Fruit fly (Drosophila melanogaster) whole organism, embryonic: ENCODE measurements around the gene CG31176.

Experiments used
- CG13424 ChIP-seq: fragments of 200-800 bp; sonication (Bioruptor generic); optimal IDR thresholded peaks from 2 replicates; lab custom pipeline; 2019; ENCODE audit warnings: missing biosample characterization, mild to moderate bottlenecking, missing genetic modification characterization, moderate library complexity
- CG15696 ChIP-seq: fragments of 200-800 bp; sonication (Bioruptor generic); optimal IDR thresholded peaks from 2 replicates; lab custom pipeline; 2019; ENCODE audit warnings: missing biosample characterization, mild to moderate bottlenecking, missing genetic modification characterization, moderate library complexity
- CG16863 ChIP-seq: fragments of 200-800 bp; sonication (Bioruptor generic); optimal IDR thresholded peaks from 3 replicates; lab custom pipeline; 2016; ENCODE audit warnings: missing biosample characterization, missing genetic modification characterization
- CG17385 ChIP-seq: fragments of 200-800 bp; sonication (Bioruptor generic); optimal IDR thresholded peaks from 3 replicates; lab custom pipeline; 2018; ENCODE audit warnings: missing biosample characterization, mild to moderate bottlenecking, missing genetic modification characterization
- CG17802 ChIP-seq: fragments of 200-800 bp; sonication (Bioruptor generic); optimal IDR thresholded peaks from 2 replicates; lab custom pipeline; 2018; ENCODE audit warnings: missing biosample characterization, mild to moderate bottlenecking, missing genetic modification characterization, moderate library complexity
- CG1832 ChIP-seq: fragments of 200-800 bp; sonication (Bioruptor generic); optimal IDR thresholded peaks from 2 replicates; lab custom pipeline; 2017; ENCODE audit warnings: missing biosample characterization, mild to moderate bottlenecking, missing genetic modification characterization, inconsistent platforms
- CG2712 ChIP-seq: fragments of 200-800 bp; optimal IDR thresholded peaks from 3 replicates; lab custom pipeline; 2019; ENCODE audit warnings: missing biosample characterization, mild to moderate bottlenecking, missing genetic modification characterization, moderate library complexity
- CG4360 ChIP-seq: fragments of 200-800 bp; sonication (Bioruptor generic); IDR thresholded peaks from 2 replicates; pipeline ENCODE4 v1.3.6; 2022; ENCODE audit warnings: missing biosample characterization, missing genetic modification characterization
- Dp ChIP-seq: fragments of 200-800 bp; sonication (Bioruptor generic); optimal IDR thresholded peaks from 2 replicates; lab custom pipeline; 2018; ENCODE audit warnings: missing biosample characterization, mild to moderate bottlenecking, missing genetic modification characterization, moderate library complexity
- Drgx ChIP-seq: fragments of 200-800 bp; sonication (Bioruptor generic); IDR thresholded peaks from 2 replicates; pipeline ENCODE4 v1.3.6; 2022; ENCODE audit warnings: missing biosample characterization, missing genetic modification characterization
- HHEX ChIP-seq: fragments of 200-800 bp; sonication (Bioruptor generic); optimal IDR thresholded peaks from 3 replicates; lab custom pipeline; 2017; ENCODE audit warnings: missing biosample characterization, mild to moderate bottlenecking, missing genetic modification characterization, missing genetic modification reagents
- Hand ChIP-seq: fragments of 200-800 bp; sonication (Bioruptor generic); optimal IDR thresholded peaks from 2 replicates; lab custom pipeline; 2017; ENCODE audit warnings: mild to moderate bottlenecking, missing biosample characterization, missing genetic modification reagents, missing genetic modification characterization
- MESR4 ChIP-seq: fragments of 200-800 bp; sonication (Bioruptor generic); optimal IDR thresholded peaks from 2 replicates; lab custom pipeline; 2018; ENCODE audit warnings: missing biosample characterization, mild to moderate bottlenecking, missing genetic modification characterization, moderate library complexity
- Mad ChIP-seq: fragments of 200-800 bp; sonication (Bioruptor generic); optimal IDR thresholded peaks from 2 replicates; lab custom pipeline; 2016; ENCODE audit warnings: missing biosample characterization, missing genetic modification characterization
- Scr ChIP-seq: fragments of 200-800 bp; sonication (Bioruptor generic); IDR thresholded peaks from 2 replicates; pipeline ENCODE4 v1.3.6; 2022; ENCODE audit warnings: missing biosample characterization, missing genetic modification characterization; ENCODE audit not compliant: partially characterized antibody
- Stat92E ChIP-seq, 3 experiments: fragments of >200 bp in 2 of 3; fragments of 200-800 bp in 1 of 3; sonication (Bioruptor generic) in 1 of 3; optimal IDR thresholded peaks; 2 replicates each; lab custom pipeline; 2017 to 2019; ENCODE audit warnings: missing biosample characterization in 3 of 3, missing genetic modification characterization in 3 of 3, mild to moderate bottlenecking in 1 of 3, moderate library complexity in 1 of 3
- bsh ChIP-seq, 2 experiments: fragments of 200-800 bp; sonication (Bioruptor generic); optimal IDR thresholded peaks; 2 replicates each; lab custom pipeline; 2017 to 2018; ENCODE audit warnings: mild to moderate bottlenecking in 2 of 2, missing biosample characterization in 2 of 2, missing genetic modification characterization in 2 of 2, moderate library complexity in 1 of 2
- chinmo ChIP-seq: fragments of 200-800 bp; sonication (Bioruptor generic); IDR thresholded peaks from 4 replicates; pipeline ENCODE4 v1.3.6; 2022; ENCODE audit warnings: missing biosample characterization, missing genetic modification characterization; ENCODE audit not compliant: partially characterized antibody
- crol ChIP-seq: fragments of 200-800 bp; sonication (Bioruptor generic); IDR thresholded peaks from 2 replicates; pipeline ENCODE4 v1.3.6; 2022; ENCODE audit warnings: missing biosample characterization, missing genetic modification characterization
- esg ChIP-seq: fragments of 200-800 bp; sonication (Bioruptor generic); conservative IDR thresholded peaks from 2 replicates; pipeline ENCODE4 v1.3.6; 2022; ENCODE audit warnings: missing biosample characterization, missing genetic modification characterization
- gem ChIP-seq: fragments of 200-800 bp; sonication (Bioruptor generic); optimal IDR thresholded peaks from 2 replicates; lab custom pipeline; 2019; ENCODE audit warnings: missing biosample characterization, mild to moderate bottlenecking, missing genetic modification characterization, moderate library complexity
- jigr1 ChIP-seq: fragments of 200-800 bp; sonication (Bioruptor generic); IDR thresholded peaks from 3 replicates; pipeline ENCODE4 v1.3.6; 2022; ENCODE audit warnings: missing biosample characterization, missing genetic modification characterization
- lbe ChIP-seq: fragments of 200-800 bp; sonication (Bioruptor generic); optimal IDR thresholded peaks from 2 replicates; lab custom pipeline; 2016; ENCODE audit warnings: missing biosample characterization, mild to moderate bottlenecking, missing genetic modification characterization
- lov ChIP-seq, 2 experiments: fragments of 200-800 bp in 1 of 2; fragments of >200 bp in 1 of 2; sonication (Bioruptor generic) in 1 of 2; IDR thresholded peaks in 1 of 2; optimal IDR thresholded peaks in 1 of 2; 2 replicates in 1 of 2; 3 replicates in 1 of 2; pipeline versions ENCODE4 v1.3.6 to Lab custom; 2017 to 2022; ENCODE audit warnings: missing biosample characterization in 1 of 2, missing genetic modification characterization in 1 of 2
- nom ChIP-seq: fragments of 200-800 bp; sonication (Bioruptor generic); optimal IDR thresholded peaks from 2 replicates; lab custom pipeline; 2017; ENCODE audit warnings: missing biosample characterization, missing genetic modification characterization, mild to moderate bottlenecking, moderate library complexity, missing genetic modification reagents
- pan ChIP-seq, 4 experiments: fragments of >200 bp in 3 of 4; fragments of 200-800 bp in 1 of 4; sonication (Bioruptor generic) in 1 of 4; optimal IDR thresholded peaks in 3 of 4; IDR thresholded peaks in 1 of 4; 2 replicates each; pipeline versions ENCODE4 v1.3.6 to Lab custom; 2017 to 2022; ENCODE audit warnings: missing biosample characterization in 2 of 4, missing genetic modification characterization in 2 of 4, mixed read lengths in 1 of 4
- ranshi ChIP-seq: fragments of 200-800 bp; sonication (Bioruptor generic); IDR thresholded peaks from 2 replicates; pipeline ENCODE4 v1.3.6; 2022; ENCODE audit warnings: missing biosample characterization, missing genetic modification characterization
- row ChIP-seq: fragments of 200-800 bp; sonication (Bioruptor generic); IDR thresholded peaks from 3 replicates; pipeline ENCODE4 v1.3.6; 2022; ENCODE audit warnings: missing biosample characterization, missing genetic modification characterization
- sens ChIP-seq: fragments of 200-800 bp; sonication (Bioruptor generic); peaks from one replicate; lab custom pipeline; 2016; ENCODE audit warnings: missing biosample characterization, missing genetic modification characterization
- tap ChIP-seq: fragments of 200-800 bp; optimal IDR thresholded peaks from 3 replicates; lab custom pipeline; 2019; ENCODE audit warnings: missing biosample characterization, mild to moderate bottlenecking, missing genetic modification characterization, moderate library complexity
- wek ChIP-seq: fragments of 200-800 bp; sonication (Bioruptor generic); optimal IDR thresholded peaks from 3 replicates; lab custom pipeline; 2018; ENCODE audit warnings: missing biosample characterization, mild to moderate bottlenecking, missing genetic modification characterization, moderate library complexity

CG31176 gene

DNA sequence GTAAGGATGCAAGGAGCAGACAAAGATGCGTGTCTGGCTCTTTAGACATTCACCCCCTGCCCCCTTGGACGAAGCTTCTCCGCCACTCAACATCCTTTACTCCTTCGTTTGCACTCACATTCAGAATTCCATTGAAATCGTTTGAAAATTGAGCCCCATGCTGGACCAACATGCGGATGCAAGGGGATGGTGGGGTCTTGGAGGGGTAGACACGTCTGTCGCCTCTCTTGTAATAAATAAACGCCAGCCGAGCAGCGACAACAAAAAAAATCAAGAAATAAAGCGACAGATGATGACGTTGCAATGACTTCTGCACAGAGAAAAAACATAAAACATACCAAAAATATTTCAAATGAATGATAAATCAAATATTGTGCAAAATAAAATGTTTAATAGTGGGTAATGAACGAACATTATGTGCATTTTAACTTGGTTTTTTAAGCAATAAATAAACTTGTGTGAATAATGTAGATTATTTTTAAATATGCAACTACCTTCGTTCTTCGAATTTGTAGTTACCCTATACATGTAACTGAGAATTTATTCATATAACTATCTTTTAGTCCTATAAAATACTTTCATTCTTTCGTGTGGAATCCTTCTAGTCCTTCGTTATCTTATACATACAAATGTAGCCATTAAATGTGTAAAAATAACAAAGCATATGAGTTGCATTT lies 69.5 kb downstream of the CG31176 start:
- TF ChIP-seq lov (optimal IDR thresholded peaks at IDR 0.05; lab: Kevin White, UChicago) (no peak), lov (GFP tag; IDR thresholded peaks at IDR 0.05; lab: Robert Waterston, UW) (0 out of 3 replicates have a peak, but pooled peaks have one; percentile 23), Hand (GFP tag; lab: Kevin White, UChicago) (no peak), Drgx (peak; percentile 58), pan (optimal IDR thresholded peaks at IDR 0.05; lab: Kevin White, UChicago) (no peak), pan (GFP tag; optimal IDR thresholded peaks at IDR 0.05 in 1 of 2, IDR thresholded peaks at IDR 0.05 in 1 of 2) (peak in 1 of 2 experiments; percentile 25), MESR4 (GFP tag; lab: Kevin White, UChicago) (no peak), bsh (GFP tag; optimal IDR thresholded peaks at IDR 0.05; lab: Kevin White, UChicago) (peak in 1 of 2 experiments; percentile 61), nom (GFP tag; lab: Kevin White, UChicago) (peak; percentile 5), row (0 out of 3 replicates have a peak, but pooled peaks have one; percentile 8), CG13424 (tag; lab: Kevin White, UChicago) (no peak), crol (GFP tag; lab: Robert Waterston, UW) (peak; percentile 59), ranshi (no peak)
- TF ChIP-seq, all 482 proteins: peak for 7

DNA sequence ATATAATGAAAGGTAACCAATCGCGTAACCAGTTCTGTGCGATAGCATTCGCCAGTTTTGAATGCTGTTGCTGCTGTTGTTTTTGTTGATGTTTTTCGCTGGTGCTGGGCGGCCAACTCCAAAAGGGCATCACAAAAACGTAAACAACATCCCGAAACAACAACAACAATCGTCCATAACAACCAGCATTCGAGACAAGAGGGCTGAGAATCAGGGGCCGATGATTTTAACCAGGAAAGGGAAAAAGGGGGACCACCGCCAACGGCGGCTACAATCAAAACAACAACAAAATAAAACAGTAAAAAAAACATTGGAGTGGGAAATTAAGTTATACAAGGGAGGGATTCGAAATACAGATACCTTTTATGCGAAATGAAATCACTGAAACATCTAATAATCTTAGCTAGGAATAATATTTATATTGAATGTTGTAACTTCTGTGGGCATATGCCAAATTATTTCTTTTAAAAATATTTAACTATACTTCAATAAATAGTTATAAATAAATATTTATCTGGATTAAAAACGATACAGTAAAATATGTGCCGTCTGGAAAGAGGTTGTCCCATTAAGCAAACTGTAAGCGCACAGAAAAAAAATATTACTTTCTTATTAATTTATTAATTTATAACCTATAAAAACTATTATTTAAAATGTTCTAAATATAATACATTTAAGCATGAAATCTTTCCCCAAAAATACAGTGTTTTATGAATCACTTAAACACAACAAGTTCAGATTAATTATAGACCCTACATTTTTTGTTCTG lies 70.2 kb downstream of the CG31176 start:
- no peak for TF ChIP-seq HHEX (GFP tag; lab: Kevin White, UChicago)
- TF ChIP-seq CG2712 (tag; lab: Kevin White, UChicago), result peak; percentile 4
- peak; percentile 54; the same call in 1 of the 2 replicates for TF ChIP-seq CG4360 (GFP tag; lab: Robert Waterston, UW)
- peak; percentile 24 for TF ChIP-seq lbe (GFP tag; lab: Kevin White, UChicago)
- TF ChIP-seq CG17385 (GFP tag; lab: Kevin White, UChicago), result no peak
- peak; percentile 7 for TF ChIP-seq gem (tag; lab: Kevin White, UChicago)

DNA sequence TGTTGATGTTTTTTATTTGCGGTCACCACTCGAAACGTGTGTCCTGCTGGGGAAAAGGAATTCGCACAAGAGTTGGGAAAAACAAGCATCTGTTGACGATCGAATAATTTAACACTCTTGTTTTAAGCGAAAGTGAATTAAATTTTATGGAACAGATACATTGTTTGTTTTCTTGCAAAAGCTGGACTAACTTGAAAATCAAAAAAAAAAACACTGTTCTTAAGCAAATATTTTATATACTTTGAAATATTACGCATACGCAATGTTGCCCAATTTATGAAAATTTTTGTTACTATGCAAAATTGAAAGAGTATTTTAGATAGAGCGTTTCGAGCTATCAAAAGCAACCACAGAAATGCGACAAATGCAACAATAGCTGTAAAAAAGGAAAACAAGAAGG lies 71.0 kb downstream of the CG31176 start:
- TF ChIP-seq CG17802 (tag; lab: Kevin White, UChicago) (no peak), esg (GFP tag; lab: Robert Waterston, UW) (no peak), Dp (no peak), Stat92E (GFP tag; optimal IDR thresholded peaks at IDR 0.05; lab: Kevin White, UChicago) (no peak), CG1832 (GFP tag; lab: Kevin White, UChicago) (no peak), CG16863 (GFP tag; lab: Kevin White, UChicago) (no peak), nom (GFP tag; lab: Kevin White, UChicago) (no peak), tap (tag; lab: Kevin White, UChicago) (no peak), jigr1 (GFP tag; lab: Robert Waterston, UW) (no peak), chinmo (GFP tag; lab: Robert Waterston, UW) (no peak), CG15696 (tag; lab: Kevin White, UChicago) (no peak), Mad (GFP tag; lab: Kevin White, UChicago) (no peak)

DNA sequence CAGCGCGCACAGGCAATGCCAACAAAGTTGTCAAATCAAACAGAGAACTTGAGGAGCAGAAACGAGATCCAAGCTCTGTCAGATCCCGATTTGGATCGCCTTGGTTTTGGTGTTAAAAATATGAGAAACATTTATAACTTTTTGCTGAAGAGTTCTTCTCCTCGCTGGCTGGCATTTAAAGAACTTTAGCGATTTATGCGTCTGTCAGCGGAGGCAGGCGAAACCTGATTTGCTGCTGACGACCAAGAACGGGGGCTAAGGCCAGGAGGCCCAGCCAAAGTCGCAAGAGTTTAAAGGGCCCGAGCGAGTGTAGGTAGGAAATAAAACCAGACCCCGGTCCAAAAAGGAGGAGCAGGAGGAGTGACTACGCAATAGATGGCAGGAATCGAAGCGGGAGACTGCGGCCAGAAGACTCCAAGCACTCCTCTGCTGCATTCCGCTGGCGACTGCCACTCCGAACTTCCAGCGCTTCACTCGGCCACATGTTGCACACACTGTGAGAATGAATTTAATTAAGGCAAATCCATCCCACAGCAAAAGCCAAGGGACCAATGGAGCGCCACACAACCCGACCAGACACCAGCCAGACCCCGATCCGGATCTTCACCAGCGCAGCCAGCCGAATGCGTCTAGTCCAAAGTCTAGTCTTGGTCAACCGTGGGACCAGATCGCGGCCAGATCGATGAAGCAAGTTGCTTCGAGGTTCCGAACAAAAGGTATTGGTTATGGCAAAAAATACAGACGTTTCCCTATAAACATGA lies 73.4 kb downstream of the CG31176 start:
- TF ChIP-seq bsh (GFP tag; optimal IDR thresholded peaks at IDR 0.05; lab: Kevin White, UChicago), result peak in 1 of 2 experiments; percentile 5
- no peak for TF ChIP-seq Scr (GFP tag; lab: Robert Waterston, UW)
- peak; percentile 56 for TF ChIP-seq nom (GFP tag; lab: Kevin White, UChicago)
- TF ChIP-seq sens (GFP tag; lab: Kevin White, UChicago), result peak; percentile 64
- TF ChIP-seq wek (GFP tag; lab: Kevin White, UChicago), result no peak
